Fruit fly (Drosophila melanogaster) whole organism, embryonic: ENCODE measurements around the gene Ilp6.

Experiments used
- ATbp ChIP-seq: fragments of 200-800 bp; sonication (Bioruptor generic); optimal IDR thresholded peaks from 2 replicates; lab custom pipeline; 2017; ENCODE audit warnings: missing biosample characterization, mild to moderate bottlenecking, missing genetic modification characterization, missing genetic modification reagents
- Antp ChIP-seq: fragments of 200-800 bp; sonication (Bioruptor generic); optimal IDR thresholded peaks from 3 replicates; lab custom pipeline; 2016; ENCODE audit warnings: missing biosample characterization, missing genetic modification characterization
- Bdp1 ChIP-seq: fragments of 200-800 bp; sonication (Bioruptor generic); optimal IDR thresholded peaks from 3 replicates; lab custom pipeline; 2016; ENCODE audit warnings: missing biosample characterization, missing genetic modification characterization
- CG12769 ChIP-seq: fragments of 200-800 bp; sonication (Bioruptor generic); optimal IDR thresholded peaks from 2 replicates; lab custom pipeline; 2019; ENCODE audit warnings: missing biosample characterization, mild to moderate bottlenecking, missing genetic modification characterization, moderate library complexity
- CG14965 ChIP-seq: fragments of 200-800 bp; sonication (Bioruptor generic); optimal IDR thresholded peaks from 2 replicates; lab custom pipeline; 2016; ENCODE audit warnings: missing biosample characterization, missing genetic modification characterization, borderline replicate concordance
- CG15269 ChIP-seq: fragments of 200-800 bp; sonication (Bioruptor generic); optimal IDR thresholded peaks from 2 replicates; lab custom pipeline; 2018; ENCODE audit warnings: missing biosample characterization, mild to moderate bottlenecking, missing genetic modification characterization, moderate library complexity
- CG15601 ChIP-seq: fragments of 200-800 bp; sonication (Bioruptor generic); optimal IDR thresholded peaks from 3 replicates; lab custom pipeline; 2019; ENCODE audit warnings: missing biosample characterization, mild to moderate bottlenecking, missing genetic modification characterization, moderate library complexity
- CG16779 ChIP-seq: fragments of 200-800 bp; sonication (Bioruptor generic); IDR thresholded peaks from 2 replicates; pipeline ENCODE4 v1.3.6; 2022; ENCODE audit warnings: missing biosample characterization, missing genetic modification characterization
- CG17568 ChIP-seq: fragments of 200-800 bp; sonication (Bioruptor generic); optimal IDR thresholded peaks from 2 replicates; lab custom pipeline; 2018; ENCODE audit warnings: missing biosample characterization, mild to moderate bottlenecking, missing genetic modification characterization, moderate library complexity
- CG2129 ChIP-seq: fragments of 200-800 bp; sonication (Bioruptor generic); IDR thresholded peaks from 2 replicates; pipeline ENCODE4 v1.3.6; 2022; ENCODE audit warnings: missing biosample characterization, missing genetic modification characterization; ENCODE audit not compliant: partially characterized antibody
- CG30431 ChIP-seq: fragments of 200-800 bp; sonication (Bioruptor generic); optimal IDR thresholded peaks from 2 replicates; lab custom pipeline; 2017; ENCODE audit warnings: missing biosample characterization, missing genetic modification characterization
- CG3065 ChIP-seq: fragments of 200-800 bp; sonication (Bioruptor generic); optimal IDR thresholded peaks from 2 replicates; lab custom pipeline; 2016; ENCODE audit warnings: missing biosample characterization, missing genetic modification characterization
- CG34224 ChIP-seq: fragments of 200-800 bp; sonication (Bioruptor generic); IDR thresholded peaks from 3 replicates; pipeline ENCODE4 v1.3.6; 2022; ENCODE audit warnings: missing biosample characterization, missing genetic modification characterization; ENCODE audit not compliant: partially characterized antibody
- CG6175 ChIP-seq: fragments of 200-800 bp; sonication (Bioruptor generic); IDR thresholded peaks from 3 replicates; pipeline ENCODE4 v1.3.6; 2022; ENCODE audit warnings: missing biosample characterization, missing genetic modification characterization
- CG6272 ChIP-seq: fragments of 200-800 bp; sonication (Bioruptor generic); IDR thresholded peaks from 2 replicates; pipeline ENCODE4 v1.3.6; 2022; ENCODE audit warnings: missing biosample characterization, missing genetic modification characterization
- CG6654 ChIP-seq: fragments of 200-800 bp; sonication (Bioruptor generic); optimal IDR thresholded peaks from 2 replicates; lab custom pipeline; 2017; ENCODE audit warnings: missing biosample characterization, mild to moderate bottlenecking, missing genetic modification characterization
- CG7745 ChIP-seq: fragments of 200-800 bp; sonication (Bioruptor generic); optimal IDR thresholded peaks from 2 replicates; lab custom pipeline; 2018; ENCODE audit warnings: missing biosample characterization, mild to moderate bottlenecking, missing genetic modification characterization, moderate library complexity
- CG9437 ChIP-seq: fragments of 200-800 bp; sonication (Bioruptor generic); optimal IDR thresholded peaks from 2 replicates; lab custom pipeline; 2018; ENCODE audit warnings: missing biosample characterization, mild to moderate bottlenecking, missing genetic modification characterization
- CG9932 ChIP-seq: fragments of 200-800 bp; sonication (Bioruptor generic); IDR thresholded peaks from 2 replicates; pipeline ENCODE4 v1.3.6; 2022; ENCODE audit warnings: missing biosample characterization, missing genetic modification characterization
- Doc2 ChIP-seq: fragments of 200-800 bp; sonication (Bioruptor generic); IDR thresholded peaks from 2 replicates; pipeline ENCODE4 v1.3.6; 2022; ENCODE audit warnings: missing biosample characterization, missing genetic modification characterization
- Dp ChIP-seq: fragments of 200-800 bp; sonication (Bioruptor generic); optimal IDR thresholded peaks from 2 replicates; lab custom pipeline; 2018; ENCODE audit warnings: missing biosample characterization, mild to moderate bottlenecking, missing genetic modification characterization, moderate library complexity
- E2f1 ChIP-seq: fragments of 200-800 bp; sonication (Bioruptor generic); IDR thresholded peaks from 2 replicates; pipeline ENCODE4 v1.3.6; 2022; ENCODE audit warnings: missing biosample characterization, missing genetic modification characterization
- Elba2 ChIP-seq: fragments of 200-800 bp; sonication (Bioruptor generic); optimal IDR thresholded peaks from 3 replicates; lab custom pipeline; 2016; ENCODE audit warnings: missing biosample characterization, missing genetic modification characterization
- Fer1 ChIP-seq: fragments of 200-800 bp; sonication (Bioruptor generic); optimal IDR thresholded peaks from 2 replicates; lab custom pipeline; 2017; ENCODE audit warnings: missing biosample characterization, mild to moderate bottlenecking, missing genetic modification characterization
- Hr3 ChIP-seq: fragments of 200-800 bp; sonication (Bioruptor generic); optimal IDR thresholded peaks from 3 replicates; lab custom pipeline; 2016; ENCODE audit warnings: missing biosample characterization, missing genetic modification characterization
- Lim3 ChIP-seq: fragments of 200-800 bp; sonication (Bioruptor generic); IDR thresholded peaks from 2 replicates; pipeline ENCODE4 v1.3.6; 2022; ENCODE audit warnings: missing biosample characterization, missing genetic modification characterization
- MESR4 ChIP-seq: fragments of 200-800 bp; sonication (Bioruptor generic); optimal IDR thresholded peaks from 2 replicates; lab custom pipeline; 2018; ENCODE audit warnings: missing biosample characterization, mild to moderate bottlenecking, missing genetic modification characterization, moderate library complexity
- Nf-YC ChIP-seq: fragments of 200-800 bp; optimal IDR thresholded peaks from 3 replicates; lab custom pipeline; 2019; ENCODE audit warnings: missing biosample characterization, mild to moderate bottlenecking, missing genetic modification characterization, moderate library complexity
- Sox102F ChIP-seq: fragments of 200-800 bp; sonication (Bioruptor generic); optimal IDR thresholded peaks from 2 replicates; lab custom pipeline; 2018; ENCODE audit warnings: missing biosample characterization, mild to moderate bottlenecking, missing genetic modification characterization, moderate library complexity
- abd-A ChIP-seq: fragments of 200-800 bp; sonication (Bioruptor generic); optimal IDR thresholded peaks from 3 replicates; lab custom pipeline; 2019; ENCODE audit warnings: missing biosample characterization, mild to moderate bottlenecking, missing genetic modification characterization, moderate library complexity
- ac ChIP-seq: fragments of 200-800 bp; sonication (Bioruptor generic); optimal IDR thresholded peaks from 3 replicates; lab custom pipeline; 2017; ENCODE audit warnings: missing biosample characterization, mild to moderate bottlenecking, missing genetic modification characterization
- chinmo ChIP-seq: fragments of 200-800 bp; sonication (Bioruptor generic); IDR thresholded peaks from 4 replicates; pipeline ENCODE4 v1.3.6; 2022; ENCODE audit warnings: missing biosample characterization, missing genetic modification characterization; ENCODE audit not compliant: partially characterized antibody
- crc ChIP-seq: fragments of 200-800 bp; sonication (Bioruptor generic); optimal IDR thresholded peaks from 2 replicates; lab custom pipeline; 2016; ENCODE audit warnings: missing biosample characterization, missing genetic modification characterization
- dati ChIP-seq: fragments of 200-800 bp; sonication (Bioruptor generic); IDR thresholded peaks from 2 replicates; pipeline ENCODE4 v1.3.6; 2022; ENCODE audit warnings: missing biosample characterization, missing genetic modification characterization
- emc ChIP-seq: fragments of 200-800 bp; sonication (Bioruptor generic); optimal IDR thresholded peaks from 2 replicates; lab custom pipeline; 2016; ENCODE audit warnings: missing biosample characterization, missing genetic modification characterization
- fu2 ChIP-seq: fragments of 200-800 bp; sonication (Bioruptor generic); optimal IDR thresholded peaks from 2 replicates; lab custom pipeline; 2016; ENCODE audit warnings: missing biosample characterization, missing genetic modification characterization
- mam ChIP-seq: fragments of 200-800 bp; sonication (Bioruptor generic); optimal IDR thresholded peaks from 3 replicates; lab custom pipeline; 2016; ENCODE audit warnings: missing biosample characterization, missing genetic modification characterization
- nerfin-2 ChIP-seq: fragments of 200-800 bp; sonication (Bioruptor generic); IDR thresholded peaks from 2 replicates; pipeline ENCODE4 v1.3.6; 2022; ENCODE audit warnings: missing biosample characterization, missing genetic modification characterization; ENCODE audit not compliant: partially characterized antibody
- p53 ChIP-seq: fragments of 200-800 bp; sonication (Bioruptor generic); optimal IDR thresholded peaks from 2 replicates; lab custom pipeline; 2016; ENCODE audit warnings: missing biosample characterization, missing genetic modification characterization
- prd ChIP-seq, 3 experiments: fragments of >200 bp in 2 of 3; fragments of 200-800 bp in 1 of 3; sonication (Bioruptor generic) in 1 of 3; optimal IDR thresholded peaks in 2 of 3; IDR thresholded peaks in 1 of 3; 2 replicates in 2 of 3; 3 replicates in 1 of 3; pipeline versions ENCODE4 v1.3.6 to Lab custom; 2017 to 2022; ENCODE audit warnings: missing biosample characterization in 1 of 3, missing genetic modification characterization in 1 of 3
- ranshi ChIP-seq: fragments of 200-800 bp; sonication (Bioruptor generic); IDR thresholded peaks from 2 replicates; pipeline ENCODE4 v1.3.6; 2022; ENCODE audit warnings: missing biosample characterization, missing genetic modification characterization
- salm ChIP-seq: fragments of 200-800 bp; sonication (Bioruptor generic); optimal IDR thresholded peaks from 2 replicates; lab custom pipeline; 2018; ENCODE audit warnings: missing biosample characterization, mild to moderate bottlenecking, missing genetic modification characterization
- scrt ChIP-seq: fragments of 200-800 bp; sonication (Bioruptor generic); optimal IDR thresholded peaks from 2 replicates; lab custom pipeline; 2018; ENCODE audit warnings: missing biosample characterization, mild to moderate bottlenecking, missing genetic modification characterization, moderate library complexity
- sens-2 ChIP-seq: fragments of 200-800 bp; sonication (Bioruptor generic); IDR thresholded peaks from 2 replicates; pipeline ENCODE4 v1.3.6; 2022; ENCODE audit warnings: missing biosample characterization, missing genetic modification characterization
- so ChIP-seq: fragments of 200-800 bp; sonication (Bioruptor generic); IDR thresholded peaks from 3 replicates; pipeline ENCODE4 v1.3.6; 2022; ENCODE audit warnings: missing biosample characterization, missing genetic modification characterization
- ssp ChIP-seq: fragments of 200-800 bp; sonication (Bioruptor generic); IDR thresholded peaks from 2 replicates; pipeline ENCODE4 v1.3.6; 2022; ENCODE audit warnings: missing biosample characterization, missing genetic modification characterization
- ttk ChIP-seq: fragments of 200-800 bp; sonication (Bioruptor generic); IDR thresholded peaks from 2 replicates; pipeline ENCODE4 v2.1.2; 2022; ENCODE audit warnings: missing biosample characterization, missing genetic modification characterization
- unc-4 ChIP-seq: fragments of 200-800 bp; sonication (Bioruptor generic); IDR thresholded peaks from 2 replicates; pipeline ENCODE4 v1.3.6; 2022; ENCODE audit warnings: missing biosample characterization, missing genetic modification characterization; ENCODE audit not compliant: partially characterized antibody
- zfh1 ChIP-seq: fragments of 200-800 bp; sonication (Bioruptor generic); IDR thresholded peaks from 3 replicates; pipeline ENCODE4 v1.3.6; 2022; ENCODE audit warnings: missing biosample characterization, missing genetic modification characterization

Gene Ilp6

DNA sequence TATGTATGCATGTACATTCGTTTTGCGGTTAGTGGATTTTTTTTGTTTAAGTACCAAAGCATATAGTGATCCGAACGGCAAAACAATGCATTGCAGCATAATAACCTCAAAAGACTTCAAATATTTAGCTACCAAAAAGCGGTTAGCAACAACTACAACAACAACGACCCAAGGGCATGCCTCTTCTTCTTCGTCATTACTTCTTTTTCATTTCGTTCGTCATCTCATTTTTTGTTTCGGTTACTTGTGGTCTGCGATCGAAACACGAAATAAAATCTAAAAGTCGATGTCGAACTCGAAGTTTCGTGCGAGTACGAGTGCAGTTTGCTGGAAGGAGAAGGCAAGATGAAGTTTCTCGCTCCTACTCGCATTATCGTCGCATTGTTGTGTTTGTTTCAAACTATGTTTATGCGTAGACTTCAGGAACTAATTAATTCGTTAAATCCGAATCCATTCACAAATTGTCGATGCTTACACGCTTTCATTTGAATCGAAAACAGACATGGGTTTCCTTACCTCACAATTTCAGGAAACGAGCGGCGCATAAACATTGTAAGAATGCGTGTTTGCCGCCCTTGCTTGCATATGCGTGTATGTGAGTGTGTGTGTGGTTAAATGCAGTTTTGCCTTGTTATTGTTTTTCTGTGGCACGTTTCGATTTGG lies 35.6 kb downstream of the Ilp6 start (continued):
- TF ChIP-seq ATbp (GFP tag; lab: Kevin White, UChicago) (peak; percentile 79), crc (GFP tag; lab: Kevin White, UChicago) (peak; percentile 52), Bdp1 (GFP tag; lab: Kevin White, UChicago) (peak; percentile 69), p53 (peak; percentile 60), scrt (GFP tag; lab: Kevin White, UChicago) (peak; percentile 45), emc (GFP tag; lab: Kevin White, UChicago) (peak; percentile 10), Dp (no peak), sens-2 (GFP tag; lab: Robert Waterston, UW) (peak; percentile 92), mam (GFP tag; lab: Kevin White, UChicago) (peak; percentile 61), MESR4 (GFP tag; lab: Kevin White, UChicago) (peak; percentile 25), prd (optimal IDR thresholded peaks at IDR 0.05; lab: Kevin White, UChicago) (no peak), prd (GFP tag; IDR thresholded peaks at IDR 0.05; lab: Robert Waterston, UW) (peak; percentile 89), Hr3 (GFP tag; lab: Kevin White, UChicago) (peak; percentile 57), Lim3 (no peak), so (GFP tag; lab: Robert Waterston, UW) (peak; percentile 88), Antp (GFP tag; lab: Kevin White, UChicago) (peak; percentile 79), CG30431 (GFP tag; lab: Kevin White, UChicago) (peak; percentile 82), unc-4 (no peak), CG3065 (peak; percentile 65), E2f1 (GFP tag; lab: Robert Waterston, UW) (peak; percentile 72), Doc2 (GFP tag; lab: Robert Waterston, UW) (no peak), chinmo (GFP tag; lab: Robert Waterston, UW) (no peak), CG16779 (GFP tag; lab: Robert Waterston, UW) (no peak), CG2129 (GFP tag; lab: Robert Waterston, UW) (no peak), CG6272 (no peak), dati (GFP tag; lab: Robert Waterston, UW) (peak; percentile 47; the same call in 1 of the 2 replicates), Nf-YC (tag; lab: Kevin White, UChicago) (no peak), CG6654 (GFP tag; lab: Kevin White, UChicago) (peak; percentile 16), CG34224 (no peak), CG15269 (peak; percentile 76), CG9932 (GFP tag; lab: Robert Waterston, UW) (no peak), fu2 (peak; percentile 8), Fer1 (GFP tag; lab: Kevin White, UChicago) (peak; percentile 35), ssp (GFP tag; lab: Robert Waterston, UW) (peak; percentile 51; the same call in 1 of the 2 replicates), zfh1 (GFP tag; lab: Robert Waterston, UW) (peak; percentile 95), ac (peak; percentile 67), ranshi (GFP tag; lab: Robert Waterston, UW) (peak; percentile 71), CG12769 (tag; lab: Kevin White, UChicago) (peak; percentile 67), nerfin-2 (no peak), Sox102F (peak; percentile 87), CG14965 (GFP tag; lab: Kevin White, UChicago) (no peak), CG9437 (GFP tag; lab: Kevin White, UChicago) (peak; percentile 70), CG6175 (no peak), abd-A (tag; lab: Kevin White, UChicago) (no peak), CG15601 (tag; lab: Kevin White, UChicago) (peak; percentile 88), salm (tag; lab: Kevin White, UChicago) (peak; percentile 78), ttk (GFP tag; lab: Robert Waterston, UW) (peak; percentile 73), CG7745 (tag; lab: Kevin White, UChicago) (peak; percentile 62), CG17568 (GFP tag; lab: Kevin White, UChicago) (peak; percentile 74), Elba2 (GFP tag; lab: Kevin White, UChicago) (no peak)
